Fruit fly (Drosophila melanogaster) whole organism, embryonic: ENCODE data around the gene Lcp65Aa.
A peak's percentile ranks its signal among the peaks of the same experiment; 100 is the strongest.

Experiments
- Ada2b ChIP-seq: fragments of 200-800 bp; sonication (Bioruptor generic); IDR thresholded peaks from 2 replicates; pipeline ENCODE4 v1.3.6; 2022; ENCODE audit warnings: missing biosample characterization, missing genetic modification characterization
- Adf1 ChIP-seq: fragments of 200-800 bp; sonication (Bioruptor generic); IDR thresholded peaks from 2 replicates; pipeline ENCODE4 v1.3.6; 2022; ENCODE audit warnings: missing biosample characterization, missing genetic modification characterization
- Atf-2 ChIP-seq: fragments of 200-800 bp; sonication (Bioruptor generic); optimal IDR thresholded peaks from 2 replicates; lab custom pipeline; 2016; ENCODE audit warnings: missing biosample characterization, missing genetic modification characterization
- CG10209 ChIP-seq: fragments of 200-800 bp; sonication (Bioruptor generic); optimal IDR thresholded peaks from 3 replicates; lab custom pipeline; 2017; ENCODE audit warnings: missing biosample characterization, mild to moderate bottlenecking, missing genetic modification characterization, missing genetic modification reagents
- CG11696 ChIP-seq: fragments of 200-800 bp; sonication (Bioruptor generic); IDR thresholded peaks from 2 replicates; pipeline ENCODE4 v1.3.6; 2022; ENCODE audit warnings: missing biosample characterization, missing genetic modification characterization
- CG1233 ChIP-seq: fragments of 200-800 bp; sonication (Bioruptor generic); optimal IDR thresholded peaks from 4 replicates; lab custom pipeline; 2018; ENCODE audit warnings: missing biosample characterization, mild to moderate bottlenecking, missing genetic modification characterization
- CG12391 ChIP-seq: fragments of 200-800 bp; sonication (Bioruptor generic); optimal IDR thresholded peaks from 3 replicates; lab custom pipeline; 2018; ENCODE audit warnings: missing biosample characterization, mild to moderate bottlenecking, missing genetic modification characterization, moderate library complexity
- CG14667 ChIP-seq: fragments of 200-800 bp; sonication (Bioruptor generic); IDR thresholded peaks from 2 replicates; pipeline ENCODE4 v1.3.6; 2022; ENCODE audit warnings: missing biosample characterization, missing genetic modification characterization
- CG15011 ChIP-seq: fragments of 200-800 bp; sonication (Bioruptor generic); optimal IDR thresholded peaks from 3 replicates; lab custom pipeline; 2018; ENCODE audit warnings: missing biosample characterization, mild to moderate bottlenecking, missing genetic modification characterization
- CG16779 ChIP-seq: fragments of 200-800 bp; sonication (Bioruptor generic); IDR thresholded peaks from 2 replicates; pipeline ENCODE4 v1.3.6; 2022; ENCODE audit warnings: missing biosample characterization, missing genetic modification characterization
- CG17328 ChIP-seq: fragments of 200-800 bp; sonication (Bioruptor generic); IDR thresholded peaks from 2 replicates; pipeline ENCODE4 v1.3.6; 2022; ENCODE audit warnings: missing biosample characterization, missing genetic modification characterization
- CG17568 ChIP-seq: fragments of 200-800 bp; sonication (Bioruptor generic); optimal IDR thresholded peaks from 2 replicates; lab custom pipeline; 2018; ENCODE audit warnings: missing biosample characterization, mild to moderate bottlenecking, missing genetic modification characterization, moderate library complexity
- CG30431 ChIP-seq: fragments of 200-800 bp; sonication (Bioruptor generic); optimal IDR thresholded peaks from 2 replicates; lab custom pipeline; 2017; ENCODE audit warnings: missing biosample characterization, missing genetic modification characterization
- CG31365 ChIP-seq: fragments of 200-800 bp; sonication (Bioruptor generic); optimal IDR thresholded peaks from 2 replicates; lab custom pipeline; 2018; ENCODE audit warnings: missing biosample characterization, mild to moderate bottlenecking, missing genetic modification characterization
- CG31441 ChIP-seq: fragments of 200-800 bp; sonication (Bioruptor generic); IDR thresholded peaks from 2 replicates; pipeline ENCODE4 v1.3.6; 2022; ENCODE audit warnings: missing biosample characterization, missing genetic modification characterization
- CG3163 ChIP-seq: fragments of 200-800 bp; sonication (Bioruptor generic); optimal IDR thresholded peaks from 3 replicates; lab custom pipeline; 2016; ENCODE audit warnings: missing biosample characterization, missing genetic modification characterization
- CG33557 ChIP-seq: fragments of 200-800 bp; sonication (Bioruptor generic); optimal IDR thresholded peaks from 2 replicates; lab custom pipeline; 2019; ENCODE audit warnings: missing biosample characterization, mild to moderate bottlenecking, missing genetic modification characterization, moderate library complexity
- CG4820 ChIP-seq: fragments of 200-800 bp; sonication (Bioruptor generic); optimal IDR thresholded peaks from 3 replicates; lab custom pipeline; 2016; ENCODE audit warnings: missing biosample characterization, missing genetic modification characterization
- CG7963 ChIP-seq: fragments of 200-800 bp; sonication (Bioruptor generic); IDR thresholded peaks from 3 replicates; pipeline ENCODE4 v1.3.6; 2022; ENCODE audit warnings: missing biosample characterization, missing genetic modification characterization; ENCODE audit not compliant: partially characterized antibody
- CG7987 ChIP-seq: fragments of 200-800 bp; sonication (Bioruptor generic); optimal IDR thresholded peaks from 2 replicates; lab custom pipeline; 2018; ENCODE audit warnings: missing biosample characterization, mild to moderate bottlenecking, missing genetic modification characterization, moderate library complexity
- CG9817 ChIP-seq: fragments of 200-800 bp; sonication (Bioruptor generic); optimal IDR thresholded peaks from 2 replicates; lab custom pipeline; 2018; ENCODE audit warnings: missing biosample characterization, mild to moderate bottlenecking, missing genetic modification characterization, moderate library complexity
- Chrac-16 ChIP-seq: fragments of 200-800 bp; sonication (Bioruptor generic); optimal IDR thresholded peaks from 3 replicates; lab custom pipeline; 2016; ENCODE audit warnings: missing biosample characterization, missing genetic modification characterization
- D19A ChIP-seq: fragments of 200-800 bp; optimal IDR thresholded peaks from 3 replicates; lab custom pipeline; 2019; ENCODE audit warnings: missing biosample characterization, mild to moderate bottlenecking, missing genetic modification characterization, moderate library complexity
- D19B ChIP-seq: fragments of 200-800 bp; sonication (Bioruptor generic); optimal IDR thresholded peaks from 2 replicates; lab custom pipeline; 2017; ENCODE audit warnings: missing biosample characterization, mild to moderate bottlenecking, missing genetic modification characterization
- Dek ChIP-seq: fragments of 200-800 bp; sonication (Bioruptor generic); optimal IDR thresholded peaks from 3 replicates; lab custom pipeline; 2019; ENCODE audit warnings: missing biosample characterization, mild to moderate bottlenecking, missing genetic modification characterization, moderate library complexity
- Doc2 ChIP-seq: fragments of 200-800 bp; sonication (Bioruptor generic); IDR thresholded peaks from 2 replicates; pipeline ENCODE4 v1.3.6; 2022; ENCODE audit warnings: missing biosample characterization, missing genetic modification characterization
- Elba2 ChIP-seq: fragments of 200-800 bp; sonication (Bioruptor generic); optimal IDR thresholded peaks from 3 replicates; lab custom pipeline; 2016; ENCODE audit warnings: missing biosample characterization, missing genetic modification characterization
- HLH3B ChIP-seq: fragments of 200-800 bp; sonication (Bioruptor generic); IDR thresholded peaks from 2 replicates; pipeline ENCODE4 v1.3.6; 2022; ENCODE audit warnings: missing biosample characterization, missing genetic modification characterization
- Lpt ChIP-seq: fragments of >200 bp; optimal IDR thresholded peaks from 2 replicates; lab custom pipeline; 2018; ENCODE audit warnings: missing biosample characterization, missing genetic modification characterization
- Oaz ChIP-seq: fragments of 200-800 bp; sonication (Bioruptor generic); IDR thresholded peaks from 2 replicates; pipeline ENCODE4 v1.3.6; 2022; ENCODE audit warnings: missing biosample characterization, missing genetic modification characterization
- Vsx1 ChIP-seq: fragments of 200-800 bp; sonication (Bioruptor generic); optimal IDR thresholded peaks from 2 replicates; lab custom pipeline; 2017; ENCODE audit warnings: missing biosample characterization, mild to moderate bottlenecking, missing genetic modification characterization, missing genetic modification reagents
- Xrp1 ChIP-seq: fragments of 200-800 bp; sonication (Bioruptor generic); IDR thresholded peaks from 2 replicates; pipeline ENCODE4 v1.3.6; 2022; ENCODE audit warnings: missing biosample characterization, missing genetic modification characterization
- ase ChIP-seq: fragments of 200-800 bp; sonication (Bioruptor generic); IDR thresholded peaks from 3 replicates; pipeline ENCODE4 v1.3.6; 2022; ENCODE audit warnings: missing biosample characterization, missing genetic modification characterization
- bbx ChIP-seq: fragments of 200-800 bp; sonication (Bioruptor generic); IDR thresholded peaks from 2 replicates; pipeline ENCODE4 v1.3.6; 2022; ENCODE audit warnings: missing biosample characterization, missing genetic modification characterization; ENCODE audit not compliant: partially characterized antibody
- br ChIP-seq: fragments of >200 bp; optimal IDR thresholded peaks from 2 replicates; lab custom pipeline; 2017
- chm ChIP-seq: fragments of 200-800 bp; sonication (Bioruptor generic); IDR thresholded peaks from 2 replicates; pipeline ENCODE4 v1.3.6; 2022; ENCODE audit warnings: missing biosample characterization, missing genetic modification characterization
- esg ChIP-seq: fragments of 200-800 bp; sonication (Bioruptor generic); conservative IDR thresholded peaks from 2 replicates; pipeline ENCODE4 v1.3.6; 2022; ENCODE audit warnings: missing biosample characterization, missing genetic modification characterization
- gem ChIP-seq: fragments of 200-800 bp; sonication (Bioruptor generic); optimal IDR thresholded peaks from 2 replicates; lab custom pipeline; 2019; ENCODE audit warnings: missing biosample characterization, mild to moderate bottlenecking, missing genetic modification characterization, moderate library complexity
- gsb ChIP-seq: fragments of 200-800 bp; sonication (Bioruptor generic); IDR thresholded peaks from 2 replicates; pipeline ENCODE4 v1.3.6; 2022; ENCODE audit warnings: missing biosample characterization, missing genetic modification characterization
- hb ChIP-seq: fragments of 200-800 bp; sonication (Bioruptor generic); IDR thresholded peaks from 3 replicates; pipeline ENCODE4 v1.3.6; 2022; ENCODE audit warnings: missing biosample characterization, missing genetic modification characterization; ENCODE audit not compliant: partially characterized antibody
- mirr ChIP-seq: fragments of 200-800 bp; sonication (Bioruptor generic); optimal IDR thresholded peaks from 3 replicates; lab custom pipeline; 2018; ENCODE audit warnings: missing biosample characterization, mild to moderate bottlenecking, missing genetic modification characterization
- pita ChIP-seq: fragments of 200-800 bp; sonication (Bioruptor generic); optimal IDR thresholded peaks from 2 replicates; lab custom pipeline; 2017; ENCODE audit warnings: missing biosample characterization, mild to moderate bottlenecking, missing genetic modification characterization
- stwl ChIP-seq: fragments of 200-800 bp; sonication (Bioruptor generic); optimal IDR thresholded peaks from 3 replicates; lab custom pipeline; 2018; ENCODE audit warnings: missing biosample characterization, mild to moderate bottlenecking, missing genetic modification characterization, moderate library complexity
- tio ChIP-seq: fragments of 200-800 bp; sonication (Bioruptor generic); optimal IDR thresholded peaks from 2 replicates; lab custom pipeline; 2017; ENCODE audit warnings: missing biosample characterization, missing genetic modification characterization, inconsistent platforms

The Lcp65Aa gene

dm6 chr3L:6157327-6158032 is 6.4 kb downstream of the Lcp65Aa start, which contains the start of gene CG13297 (continued):
- TF ChIP-seq CG31441 (GFP tag; lab: Robert Waterston, UW) (peak; percentile 84), chm (GFP tag; lab: Robert Waterston, UW) (no peak), ase (GFP tag; lab: Robert Waterston, UW) (peak; percentile 54; the same call in 1 of the 3 replicates), CG14667 (no peak), Chrac-16 (GFP tag; lab: Kevin White, UChicago) (no peak), CG17568 (no peak), CG31365 (tag; lab: Kevin White, UChicago) (no peak), D19A (peak; percentile 80), CG7963 (GFP tag; lab: Robert Waterston, UW) (no peak), CG30431 (GFP tag; lab: Kevin White, UChicago) (no peak), Xrp1 (peak; percentile 33; the same call in 1 of the 2 replicates), CG10209 (GFP tag; lab: Kevin White, UChicago) (peak; percentile 33), CG7987 (no peak), CG3163 (GFP tag; lab: Kevin White, UChicago) (no peak), Elba2 (GFP tag; lab: Kevin White, UChicago) (no peak), Dek (tag; lab: Kevin White, UChicago) (peak; percentile 22), CG12391 (tag; lab: Kevin White, UChicago) (peak; percentile 44), Ada2b (0 out of 2 replicates have a peak, but pooled peaks have one; percentile 30), esg (GFP tag; lab: Robert Waterston, UW) (peak; percentile 61), CG15011 (GFP tag; lab: Kevin White, UChicago) (no peak), tio (GFP tag; lab: Kevin White, UChicago) (peak; percentile 32), CG1233 (GFP tag; lab: Kevin White, UChicago) (peak; percentile 45), stwl (no peak), CG33557 (no peak), gsb (GFP tag; lab: Robert Waterston, UW) (no peak), Lpt (GFP tag; lab: Kevin White, UChicago) (no peak), CG11696 (GFP tag; lab: Robert Waterston, UW) (no peak), Atf-2 (GFP tag; lab: Kevin White, UChicago) (no peak), Doc2 (GFP tag; lab: Robert Waterston, UW) (no peak), pita (GFP tag; lab: Kevin White, UChicago) (no peak), CG4820 (GFP tag; lab: Kevin White, UChicago) (peak; percentile 32), CG16779 (GFP tag; lab: Robert Waterston, UW) (no peak), Vsx1 (GFP tag; lab: Kevin White, UChicago) (peak; percentile 46), D19B (GFP tag; lab: Kevin White, UChicago) (peak; percentile 30), CG9817 (tag; lab: Kevin White, UChicago) (peak; percentile 38), hb (GFP tag; lab: Robert Waterston, UW) (no peak), gem (tag; lab: Kevin White, UChicago) (peak; percentile 74), Adf1 (GFP tag; lab: Robert Waterston, UW) (no peak), Oaz (no peak), HLH3B (peak; percentile 62), CG17328 (GFP tag; lab: Robert Waterston, UW) (no peak), bbx (GFP tag; lab: Robert Waterston, UW) (no peak), br (no peak), mirr (GFP tag; lab: Kevin White, UChicago) (no peak)
